Worm (Caenorhabditis elegans) whole organism, young adult: Measurements from ENCODE around the gene hsp-6.

Experiments used
- B0261.1 ChIP-seq: sonication (generic microtip); optimal IDR thresholded peaks from 2 replicates; lab custom pipeline; 2016; ENCODE audit warnings: mild to moderate bottlenecking, missing genetic modification characterization, moderate library complexity, missing compliant biosample characterization
- F23B12.7 ChIP-seq: sonication (generic microtip); optimal IDR thresholded peaks from 2 replicates; lab custom pipeline; 2017; ENCODE audit warnings: missing genetic modification characterization, mild to moderate bottlenecking, missing compliant biosample characterization, antibody characterized with exemption, moderate library complexity; ENCODE audit not compliant: insufficient read depth
- F39B2.1 ChIP-seq: fragments of 200-800 bp; sonication (Bioruptor generic); IDR thresholded peaks from 2 replicates; pipeline ENCODE4 v1.3.6; 2022; ENCODE audit warnings: missing genetic modification reagents, missing genetic modification characterization, missing compliant biosample characterization
- F49E8.2 ChIP-seq: sonication (generic microtip); optimal IDR thresholded peaks from 3 replicates; lab custom pipeline; 2017; ENCODE audit warnings: missing genetic modification characterization, mild to moderate bottlenecking, missing compliant biosample characterization, antibody characterized with exemption, moderate library complexity; ENCODE audit not compliant: insufficient read depth
- F55B11.4 ChIP-seq: sonication (generic microtip); optimal IDR thresholded peaks from 2 replicates; lab custom pipeline; 2016; ENCODE audit warnings: missing compliant biosample characterization, missing genetic modification characterization, borderline replicate concordance; ENCODE audit not compliant: insufficient read depth
- T07F8.4 ChIP-seq: sonication (generic microtip); optimal IDR thresholded peaks from 2 replicates; lab custom pipeline; 2016; ENCODE audit warnings: mild to moderate bottlenecking, missing genetic modification characterization, moderate library complexity, missing compliant biosample characterization
- athp-1 ChIP-seq: sonication (generic microtip); optimal IDR thresholded peaks from 2 replicates; lab custom pipeline; 2017; ENCODE audit warnings: mild to moderate bottlenecking, missing genetic modification characterization, missing compliant biosample characterization
- bed-1 ChIP-seq: fragments of 200-800 bp; sonication (Bioruptor generic); IDR thresholded peaks from 2 replicates; pipeline ENCODE4 v1.3.6; 2022; ENCODE audit warnings: missing genetic modification reagents, missing genetic modification characterization, missing compliant biosample characterization
- bed-2 ChIP-seq: fragments of 200-800 bp; sonication (Bioruptor generic); IDR thresholded peaks from 2 replicates; pipeline ENCODE4 v1.3.6; 2022; ENCODE audit warnings: missing genetic modification reagents, missing genetic modification characterization, missing compliant biosample characterization
- cebp-1 ChIP-seq, 2 experiments: fragments of 200-800 bp in 1 of 2; sonication (Bioruptor generic) in 1 of 2; sonication (generic microtip) in 1 of 2; IDR thresholded peaks in 1 of 2; optimal IDR thresholded peaks in 1 of 2; 2 replicates each; pipeline versions ENCODE4 v1.3.6 to Lab custom; 2017 to 2022; ENCODE audit warnings: missing compliant biosample characterization in 2 of 2, missing genetic modification characterization in 2 of 2, mild to moderate bottlenecking in 1 of 2, missing genetic modification reagents in 1 of 2, moderate library complexity in 1 of 2
- ceh-27 ChIP-seq: fragments of 200-800 bp; sonication (Bioruptor generic); optimal IDR thresholded peaks from 2 replicates; lab custom pipeline; 2018; ENCODE audit warnings: mild to moderate bottlenecking, missing genetic modification characterization, moderate library complexity, missing compliant biosample characterization
- ceh-40 ChIP-seq: fragments of 200-800 bp; sonication (Bioruptor generic); IDR thresholded peaks from 2 replicates; pipeline ENCODE4 v1.3.6; 2022; ENCODE audit warnings: missing genetic modification characterization, missing compliant biosample characterization
- ceh-79 ChIP-seq: sonication (generic microtip); optimal IDR thresholded peaks from 2 replicates; lab custom pipeline; 2017; ENCODE audit warnings: mild to moderate bottlenecking, missing genetic modification characterization, missing compliant biosample characterization
- ceh-91 ChIP-seq: fragments of 200-800 bp; sonication (Bioruptor generic); IDR thresholded peaks from 2 replicates; pipeline ENCODE4 v1.3.6; 2022; ENCODE audit warnings: missing genetic modification reagents, missing genetic modification characterization, missing compliant biosample characterization
- chd-7 ChIP-seq: sonication (generic microtip); optimal IDR thresholded peaks from 2 replicates; lab custom pipeline; 2016; ENCODE audit warnings: mild to moderate bottlenecking, missing genetic modification characterization, moderate library complexity, missing compliant biosample characterization
- efl-1 ChIP-seq: fragments of 150-350 bp; optimal IDR thresholded peaks from 2 replicates; lab custom pipeline; 2014; ENCODE audit warnings: missing biosample characterization, missing genetic modification reagents, missing genetic modification characterization
- egl-18 ChIP-seq: fragments of 200-800 bp; sonication (Bioruptor generic); IDR thresholded peaks from 2 replicates; pipeline ENCODE4 v1.3.6; 2022; ENCODE audit warnings: missing genetic modification reagents, missing genetic modification characterization, missing compliant biosample characterization
- fkh-3 ChIP-seq: sonication (generic microtip); optimal IDR thresholded peaks from 2 replicates; lab custom pipeline; 2016; ENCODE audit warnings: mild to moderate bottlenecking, missing genetic modification characterization, missing compliant biosample characterization
- him-1 ChIP-seq: sonication (generic microtip); optimal IDR thresholded peaks from 2 replicates; lab custom pipeline; 2016; ENCODE audit warnings: missing genotype, missing genetic modification reagents, missing genetic modification characterization, missing compliant biosample characterization
- hmg-20 ChIP-seq: fragments of 200-800 bp; sonication (Bioruptor generic); IDR thresholded peaks from 2 replicates; pipeline ENCODE4 v1.3.6; 2022; ENCODE audit warnings: missing genetic modification reagents, missing genetic modification characterization, missing compliant biosample characterization
- hsf-1 ChIP-seq: fragments of 200-800 bp; sonication (Bioruptor generic); IDR thresholded peaks from 2 replicates; pipeline ENCODE4 v1.3.6; 2022; ENCODE audit warnings: missing genetic modification reagents, missing genetic modification characterization, missing compliant biosample characterization
- let-526 ChIP-seq: fragments of 200-800 bp; sonication (Bioruptor generic); IDR thresholded peaks from 2 replicates; pipeline ENCODE4 v1.3.6; 2022; ENCODE audit warnings: missing genetic modification reagents, missing genetic modification characterization, missing compliant biosample characterization
- lin-40 ChIP-seq: sonication (generic microtip); optimal IDR thresholded peaks from 2 replicates; lab custom pipeline; 2016; ENCODE audit warnings: missing genetic modification characterization, mild to moderate bottlenecking, missing compliant biosample characterization, missing genotype, missing genetic modification reagents
- madf-10 ChIP-seq: sonication (generic microtip); optimal IDR thresholded peaks from 2 replicates; lab custom pipeline; 2016; ENCODE audit warnings: mild to moderate bottlenecking, missing genetic modification characterization, missing compliant biosample characterization
- madf-6 ChIP-seq: fragments of 200-800 bp; sonication (Bioruptor generic); IDR thresholded peaks from 2 replicates; pipeline ENCODE4 v1.3.6; 2022; ENCODE audit warnings: missing genetic modification reagents, missing genetic modification characterization, missing compliant biosample characterization
- mes-4 ChIP-seq: sonication (generic microtip); optimal IDR thresholded peaks from 2 replicates; lab custom pipeline; 2016; ENCODE audit warnings: missing genotype, missing genetic modification characterization, missing compliant biosample characterization
- nfya-1 ChIP-seq: sonication (generic microtip); optimal IDR thresholded peaks from 2 replicates; lab custom pipeline; 2017; ENCODE audit warnings: antibody characterized with exemption, missing compliant biosample characterization, missing genetic modification characterization, borderline replicate concordance; ENCODE audit not compliant: insufficient read depth
- nfyb-1 ChIP-seq: fragments of 200-800 bp; sonication (Bioruptor generic); IDR thresholded peaks from 2 replicates; pipeline ENCODE4 v1.3.6; 2022; ENCODE audit warnings: missing genetic modification reagents, missing genetic modification characterization, missing compliant biosample characterization
- pbrm-1 ChIP-seq: fragments of 200-800 bp; sonication (Bioruptor generic); IDR thresholded peaks from 2 replicates; pipeline ENCODE4 v1.3.6; 2022; ENCODE audit warnings: missing genetic modification reagents, missing genetic modification characterization, missing compliant biosample characterization
- rec-8 ChIP-seq, 2 experiments: sonication (generic microtip); optimal IDR thresholded peaks; 2 replicates each; lab custom pipeline; 2016; ENCODE audit warnings: mild to moderate bottlenecking in 2 of 2, missing genetic modification characterization in 2 of 2, missing genetic modification reagents in 2 of 2, missing genotype in 2 of 2, missing biosample characterization in 1 of 2, missing compliant biosample characterization in 1 of 2, moderate library complexity in 1 of 2
- snpc-3.4 ChIP-seq: sonication (generic microtip); optimal IDR thresholded peaks from 2 replicates; lab custom pipeline; 2017; ENCODE audit warnings: missing genetic modification characterization, mild to moderate bottlenecking, missing compliant biosample characterization, antibody characterized with exemption, moderate library complexity, missing genotype, missing genetic modification reagents
- somi-1 ChIP-seq: fragments of 200-800 bp; sonication (Bioruptor generic); optimal IDR thresholded peaks from 2 replicates; lab custom pipeline; 2018; ENCODE audit warnings: mild to moderate bottlenecking, missing genetic modification characterization, missing compliant biosample characterization
- tbx-9 ChIP-seq: sonication (generic microtip); optimal IDR thresholded peaks from 2 replicates; lab custom pipeline; 2016; ENCODE audit warnings: borderline replicate concordance, missing genetic modification characterization, inconsistent platforms, missing compliant biosample characterization
- zim-3 ChIP-seq: sonication (generic microtip); optimal IDR thresholded peaks from 2 replicates; lab custom pipeline; 2017; ENCODE audit warnings: mild to moderate bottlenecking, missing genetic modification characterization, moderate library complexity, missing compliant biosample characterization
- ztf-3 ChIP-seq: fragments of 200-800 bp; sonication (Bioruptor generic); optimal IDR thresholded peaks from 2 replicates; lab custom pipeline; 2018; ENCODE audit warnings: mild to moderate bottlenecking, missing genetic modification characterization, missing compliant biosample characterization

The hsp-6 gene

ce11 chrV:4823683-4824391, 2.7 kb downstream of the hsp-6 start (continued):
- no peak for TF ChIP-seq egl-18 (GFP tag; lab: Robert Waterston, UW)
- TF ChIP-seq madf-10 (tag; lab: Kevin White, UChicago): peak; percentile 31
- TF ChIP-seq ceh-40: 0 out of 2 replicates have a peak, but pooled peaks have one; percentile 36
- no peak for TF ChIP-seq let-526
- peak; percentile 48; the same call in 1 of the 2 replicates for TF ChIP-seq hsf-1
- TF ChIP-seq ztf-3 (GFP tag; lab: Kevin White, UChicago): peak; percentile 75
- TF ChIP-seq snpc-3.4: no peak
- no peak for TF ChIP-seq efl-1 (GFP tag; lab: Kevin White, UChicago)
- no peak for TF ChIP-seq hmg-20 (GFP tag; lab: Robert Waterston, UW)
- peak; percentile 91 for TF ChIP-seq athp-1 (tag; lab: Kevin White, UChicago)
- TF ChIP-seq nfya-1 (tag; lab: Kevin White, UChicago): no peak
- peak; percentile 66 for TF ChIP-seq lin-40 (tag; lab: Kevin White, UChicago)
- TF ChIP-seq T07F8.4 (tag; lab: Kevin White, UChicago): peak; percentile 30
- TF ChIP-seq bed-1 (GFP tag; lab: Robert Waterston, UW): no peak

ce11 chrV:4823323-4823682, 3.3 kb downstream of the hsp-6 start, which contains the start of gene adss-1:
adss-1 (minus strand) TSS chrV:4823423.
- TF ChIP-seq ceh-91 (GFP tag; lab: Robert Waterston, UW) (no peak), mes-4 (tag; lab: Kevin White, UChicago) (no peak), rec-8 (tag; optimal IDR thresholded peaks at IDR 0.05; lab: Kevin White, UChicago) (no peak), bed-2 (GFP tag; lab: Robert Waterston, UW) (no peak), chd-7 (tag; lab: Kevin White, UChicago) (no peak), B0261.1 (no peak), pbrm-1 (GFP tag; lab: Robert Waterston, UW) (no peak), F23B12.7 (tag; lab: Kevin White, UChicago) (no peak), ceh-40 (no peak), zim-3 (no peak), him-1 (tag; lab: Kevin White, UChicago) (no peak), tbx-9 (tag; lab: Kevin White, UChicago) (no peak)
- TF ChIP-seq, all 124 proteins: peak for 0

- TF ChIP-seq somi-1 (GFP tag; lab: Kevin White, UChicago): peak; percentile 36
- no peak for TF ChIP-seq fkh-3 (tag; lab: Kevin White, UChicago)
- peak; percentile 84 for TF ChIP-seq cebp-1 (GFP tag; IDR thresholded peaks at IDR 0.05; lab: Robert Waterston, UW)
- TF ChIP-seq cebp-1 (tag; optimal IDR thresholded peaks at IDR 0.05; lab: Kevin White, UChicago): peak; percentile 95
Measured at ce11 chrV:4820601-4821000, 6.0 kb downstream of the hsp-6 start.

ce11 chrV:4818563-4818962, 8.0 kb downstream of the hsp-6 start, which contains the start of gene ccep-97:
ccep-97 (minus strand) TSS chrV:4818663.
- TF ChIP-seq nfyb-1 (GFP tag; lab: Robert Waterston, UW): no peak
- TF ChIP-seq F39B2.1 (GFP tag; lab: Robert Waterston, UW): no peak
- TF ChIP-seq F49E8.2 (tag; lab: Kevin White, UChicago): no peak
- TF ChIP-seq madf-10 (tag; lab: Kevin White, UChicago): no peak
- TF ChIP-seq F55B11.4 (tag; lab: Kevin White, UChicago): no peak
- no peak for TF ChIP-seq bed-2 (GFP tag; lab: Robert Waterston, UW)
- TF ChIP-seq ceh-27: no peak
- TF ChIP-seq madf-6: peak; percentile 31; the same call in 1 of the 2 replicates
- no peak for TF ChIP-seq ceh-79 (tag; lab: Kevin White, UChicago)
- TF ChIP-seq, all 124 proteins: peak for 1
